Worm (Caenorhabditis elegans) whole organism, L2 larva: ENCODE results near the gene F40F12.3.

Source experiments
- lin-13 ChIP-seq: fragments of 150-350 bp; optimal IDR thresholded peaks from 2 replicates; lab custom pipeline; 2014; ENCODE audit warnings: missing biosample characterization, missing genetic modification reagents, missing genetic modification characterization
- mdl-1 ChIP-seq, 2 experiments: fragments of 150-350 bp in 1 of 2; sonication (generic microtip) in 1 of 2; optimal IDR thresholded peaks; 2 replicates each; lab custom pipeline; 2017; ENCODE audit warnings: missing biosample characterization in 2 of 2, missing genetic modification characterization in 2 of 2
- nhr-12 ChIP-seq: fragments of 150-350 bp; optimal IDR thresholded peaks from 2 replicates; lab custom pipeline; 2014; ENCODE audit warnings: missing biosample characterization, missing genetic modification characterization

DNA sequence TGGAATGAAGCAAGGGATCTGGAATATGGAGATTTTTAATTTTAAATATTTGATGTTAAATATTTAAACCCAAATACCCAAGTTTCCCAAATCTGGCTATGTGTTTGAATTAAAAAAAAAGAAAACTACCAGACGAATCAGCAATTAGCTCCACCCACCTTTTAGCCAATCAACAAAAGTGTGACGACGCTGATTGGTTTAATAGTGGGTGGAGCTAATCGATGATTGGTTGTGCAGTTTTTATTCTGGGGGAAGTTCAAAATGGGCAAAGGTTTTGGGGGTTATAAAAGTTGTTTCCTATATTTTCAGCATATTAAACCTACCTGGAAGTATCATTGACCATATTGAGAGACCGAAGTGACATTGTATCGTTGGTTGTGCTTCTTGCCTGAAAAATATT, 46.1 kb downstream of the F40F12.3 start:
- TF ChIP-seq lin-13 (no peak), nhr-12 (tag; lab: Kevin White, UChicago) (no peak), mdl-1 (tag; optimal IDR thresholded peaks at IDR 0.05; lab: Kevin White, UChicago) (no peak)
